Fruit fly (Drosophila melanogaster) whole organism, embryonic: Measurements from ENCODE around the gene CG3587.

ENCODE experiments used
- Ada2b ChIP-seq: fragments of 200-800 bp; sonication (Bioruptor generic); IDR thresholded peaks from 2 replicates; pipeline ENCODE4 v1.3.6; 2022; ENCODE audit warnings: missing biosample characterization, missing genetic modification characterization
- Adf1 ChIP-seq: fragments of 200-800 bp; sonication (Bioruptor generic); IDR thresholded peaks from 2 replicates; pipeline ENCODE4 v1.3.6; 2022; ENCODE audit warnings: missing biosample characterization, missing genetic modification characterization
- Atf3 ChIP-seq: fragments of 200-800 bp; sonication (Bioruptor generic); optimal IDR thresholded peaks from 3 replicates; lab custom pipeline; 2016; ENCODE audit warnings: missing biosample characterization, missing genetic modification characterization
- B-H1 ChIP-seq: fragments of 200-800 bp; sonication (Bioruptor generic); IDR thresholded peaks from 3 replicates; pipeline ENCODE4 v1.3.6; 2022; ENCODE audit warnings: missing biosample characterization, missing genetic modification characterization
- CG10979 ChIP-seq: fragments of 200-800 bp; sonication (Bioruptor generic); optimal IDR thresholded peaks from 2 replicates; lab custom pipeline; 2018; ENCODE audit warnings: missing biosample characterization, mild to moderate bottlenecking, missing genetic modification characterization, moderate library complexity
- CG11085 ChIP-seq: fragments of 200-800 bp; sonication (Bioruptor generic); IDR thresholded peaks from 2 replicates; pipeline ENCODE4 v1.3.6; 2022; ENCODE audit warnings: missing biosample characterization, missing genetic modification characterization
- CG12942 ChIP-seq: fragments of 200-800 bp; sonication (Bioruptor generic); optimal IDR thresholded peaks from 3 replicates; lab custom pipeline; 2016; ENCODE audit warnings: missing biosample characterization, missing genetic modification characterization
- CG15696 ChIP-seq: fragments of 200-800 bp; sonication (Bioruptor generic); optimal IDR thresholded peaks from 2 replicates; lab custom pipeline; 2019; ENCODE audit warnings: missing biosample characterization, mild to moderate bottlenecking, missing genetic modification characterization, moderate library complexity
- CG16815 ChIP-seq: fragments of 200-800 bp; sonication (Bioruptor generic); optimal IDR thresholded peaks from 3 replicates; lab custom pipeline; 2017; ENCODE audit warnings: missing biosample characterization, mild to moderate bottlenecking, missing genetic modification characterization
- CG16863 ChIP-seq: fragments of 200-800 bp; sonication (Bioruptor generic); optimal IDR thresholded peaks from 3 replicates; lab custom pipeline; 2016; ENCODE audit warnings: missing biosample characterization, missing genetic modification characterization
- CG17912 ChIP-seq: fragments of 200-800 bp; sonication (Bioruptor generic); optimal IDR thresholded peaks from 2 replicates; lab custom pipeline; 2018; ENCODE audit warnings: missing biosample characterization, mild to moderate bottlenecking, missing genetic modification characterization
- CG1792 ChIP-seq: fragments of 200-800 bp; sonication (Bioruptor generic); optimal IDR thresholded peaks from 2 replicates; lab custom pipeline; 2016; ENCODE audit warnings: missing biosample characterization, missing genetic modification characterization
- CG2889 ChIP-seq: fragments of 200-800 bp; sonication (Bioruptor generic); IDR thresholded peaks from 3 replicates; pipeline ENCODE4 v1.3.6; 2022; ENCODE audit warnings: missing biosample characterization, missing genetic modification characterization
- CG31365 ChIP-seq: fragments of 200-800 bp; sonication (Bioruptor generic); optimal IDR thresholded peaks from 2 replicates; lab custom pipeline; 2018; ENCODE audit warnings: missing biosample characterization, mild to moderate bottlenecking, missing genetic modification characterization
- CG32772 ChIP-seq: fragments of 200-800 bp; sonication (Bioruptor generic); IDR thresholded peaks from 2 replicates; pipeline ENCODE4 v1.3.6; 2022; ENCODE audit warnings: missing biosample characterization, missing genetic modification characterization
- CG3726 ChIP-seq: fragments of 200-800 bp; sonication (Bioruptor generic); IDR thresholded peaks from 3 replicates; pipeline ENCODE4, ENCODE4 v1.3.6; 2022; ENCODE audit warnings: missing biosample characterization, missing genetic modification characterization
- CG4328 ChIP-seq: fragments of 200-800 bp; sonication (Bioruptor generic); optimal IDR thresholded peaks from 3 replicates; lab custom pipeline; 2017; ENCODE audit warnings: missing biosample characterization, missing genetic modification reagents, missing genetic modification characterization
- CG8089 ChIP-seq: fragments of 200-800 bp; sonication (Bioruptor generic); optimal IDR thresholded peaks from 3 replicates; lab custom pipeline; 2016; ENCODE audit warnings: missing biosample characterization, missing genetic modification characterization
- CG9797 ChIP-seq: fragments of 200-800 bp; sonication (Bioruptor generic); optimal IDR thresholded peaks from 3 replicates; lab custom pipeline; 2018; ENCODE audit warnings: missing biosample characterization, mild to moderate bottlenecking, missing genetic modification characterization
- Dll ChIP-seq: fragments of 200-800 bp; sonication (Bioruptor generic); IDR thresholded peaks from 4 replicates; pipeline ENCODE4 v1.3.6; 2022; ENCODE audit warnings: missing biosample characterization, missing genetic modification characterization; ENCODE audit not compliant: partially characterized antibody
- ERR ChIP-seq: fragments of 200-800 bp; sonication (Bioruptor generic); optimal IDR thresholded peaks from 2 replicates; lab custom pipeline; 2016; ENCODE audit warnings: missing biosample characterization, missing genetic modification characterization
- Fer1 ChIP-seq: fragments of 200-800 bp; sonication (Bioruptor generic); optimal IDR thresholded peaks from 2 replicates; lab custom pipeline; 2017; ENCODE audit warnings: missing biosample characterization, mild to moderate bottlenecking, missing genetic modification characterization
- HLH4C ChIP-seq: fragments of 200-800 bp; sonication (Bioruptor generic); IDR thresholded peaks from 3 replicates; pipeline ENCODE4 v1.3.6; 2022; ENCODE audit warnings: missing biosample characterization, missing genetic modification characterization; ENCODE audit not compliant: partially characterized antibody
- HmgD ChIP-seq: fragments of 200-800 bp; sonication (Bioruptor generic); optimal IDR thresholded peaks from 3 replicates; lab custom pipeline; 2016; ENCODE audit warnings: missing biosample characterization, missing genetic modification characterization
- Meics ChIP-seq: fragments of 200-800 bp; sonication (Bioruptor generic); optimal IDR thresholded peaks from 2 replicates; lab custom pipeline; 2017; ENCODE audit warnings: missing biosample characterization, mild to moderate bottlenecking, missing genetic modification characterization
- Nf-YA ChIP-seq: fragments of 200-800 bp; sonication (Bioruptor generic); IDR thresholded peaks from 2 replicates; pipeline ENCODE4 v1.3.6; 2022; ENCODE audit warnings: missing biosample characterization, missing genetic modification characterization
- Poxn ChIP-seq: fragments of 200-800 bp; sonication (Bioruptor generic); IDR thresholded peaks from 2 replicates; pipeline ENCODE4 v1.3.6; 2022; ENCODE audit warnings: missing biosample characterization, missing genetic modification characterization
- bbx ChIP-seq: fragments of 200-800 bp; sonication (Bioruptor generic); IDR thresholded peaks from 2 replicates; pipeline ENCODE4 v1.3.6; 2022; ENCODE audit warnings: missing biosample characterization, missing genetic modification characterization; ENCODE audit not compliant: partially characterized antibody
- da ChIP-seq: fragments of 200-800 bp; sonication (Bioruptor generic); optimal IDR thresholded peaks from 2 replicates; lab custom pipeline; 2016; ENCODE audit warnings: missing biosample characterization, missing genetic modification characterization
- ems ChIP-seq: fragments of 200-800 bp; sonication (Bioruptor generic); optimal IDR thresholded peaks from 3 replicates; lab custom pipeline; 2016; ENCODE audit warnings: missing biosample characterization, missing genetic modification characterization
- gt ChIP-seq: fragments of 200-800 bp; sonication (Bioruptor generic); IDR thresholded peaks from 2 replicates; pipeline ENCODE4 v1.3.6; 2022; ENCODE audit warnings: missing biosample characterization, missing genetic modification characterization
- her ChIP-seq: fragments of 200-800 bp; sonication (Bioruptor generic); optimal IDR thresholded peaks from 2 replicates; lab custom pipeline; 2016; ENCODE audit warnings: missing biosample characterization, missing genetic modification characterization
- insv ChIP-seq, 2 experiments: fragments of 200-800 bp; sonication (Bioruptor generic); optimal IDR thresholded peaks; 3 replicates each; lab custom pipeline; 2016 to 2018; ENCODE audit warnings: missing biosample characterization in 2 of 2, missing genetic modification characterization in 2 of 2
- inv ChIP-seq: fragments of 200-800 bp; sonication (Bioruptor generic); IDR thresholded peaks from 2 replicates; pipeline ENCODE4 v1.3.6; 2022; ENCODE audit warnings: missing biosample characterization, missing genetic modification characterization; ENCODE audit not compliant: partially characterized antibody
- kay ChIP-seq: fragments of 200-800 bp; sonication (Bioruptor generic); optimal IDR thresholded peaks from 2 replicates; lab custom pipeline; 2016; ENCODE audit warnings: missing biosample characterization, missing genetic modification characterization
- knrl ChIP-seq: fragments of 200-800 bp; sonication (Bioruptor generic); IDR thresholded peaks from 3 replicates; pipeline ENCODE4 v1.3.6; 2022; ENCODE audit warnings: missing biosample characterization, missing genetic modification characterization; ENCODE audit not compliant: partially characterized antibody
- lbe ChIP-seq: fragments of 200-800 bp; sonication (Bioruptor generic); optimal IDR thresholded peaks from 2 replicates; lab custom pipeline; 2016; ENCODE audit warnings: missing biosample characterization, mild to moderate bottlenecking, missing genetic modification characterization
- luna ChIP-seq: fragments of 200-800 bp; sonication (Bioruptor generic); optimal IDR thresholded peaks from 2 replicates; lab custom pipeline; 2016; ENCODE audit warnings: missing biosample characterization, missing genetic modification characterization
- nau ChIP-seq: fragments of 200-800 bp; sonication (Bioruptor generic); optimal IDR thresholded peaks from 3 replicates; lab custom pipeline; 2017; ENCODE audit warnings: missing biosample characterization, mild to moderate bottlenecking, missing genetic modification characterization, missing genetic modification reagents
- nmo ChIP-seq: fragments of 200-800 bp; sonication (Bioruptor generic); optimal IDR thresholded peaks from 2 replicates; lab custom pipeline; 2018; ENCODE audit warnings: missing biosample characterization, mild to moderate bottlenecking, missing genetic modification characterization, moderate library complexity
- prd ChIP-seq, 3 experiments: fragments of >200 bp in 2 of 3; fragments of 200-800 bp in 1 of 3; sonication (Bioruptor generic) in 1 of 3; optimal IDR thresholded peaks in 2 of 3; IDR thresholded peaks in 1 of 3; 2 replicates in 2 of 3; 3 replicates in 1 of 3; pipeline versions ENCODE4 v1.3.6 to Lab custom; 2017 to 2022; ENCODE audit warnings: missing biosample characterization in 1 of 3, missing genetic modification characterization in 1 of 3
- schlank ChIP-seq: fragments of 200-800 bp; sonication (Bioruptor generic); optimal IDR thresholded peaks from 2 replicates; lab custom pipeline; 2018; ENCODE audit warnings: missing biosample characterization, mild to moderate bottlenecking, missing genetic modification characterization
- sens ChIP-seq: fragments of 200-800 bp; sonication (Bioruptor generic); peaks from one replicate; lab custom pipeline; 2016; ENCODE audit warnings: missing biosample characterization, missing genetic modification characterization
- sug ChIP-seq: fragments of 200-800 bp; optimal IDR thresholded peaks from 2 replicates; lab custom pipeline; 2019; ENCODE audit warnings: missing biosample characterization, mild to moderate bottlenecking, missing genetic modification characterization, moderate library complexity
- trem ChIP-seq: fragments of 200-800 bp; optimal IDR thresholded peaks from 3 replicates; lab custom pipeline; 2019; ENCODE audit warnings: missing biosample characterization, mild to moderate bottlenecking, missing genetic modification characterization, moderate library complexity
- trh ChIP-seq: fragments of 200-800 bp; sonication (Bioruptor generic); optimal IDR thresholded peaks from 2 replicates; lab custom pipeline; 2016; ENCODE audit warnings: missing biosample characterization, missing genetic modification characterization
- twi ChIP-seq: fragments of 200-800 bp; optimal IDR thresholded peaks from 2 replicates; lab custom pipeline; 2019; ENCODE audit warnings: missing biosample characterization, mild to moderate bottlenecking, missing genetic modification characterization, moderate library complexity
- usp ChIP-seq: fragments of >200 bp; optimal IDR thresholded peaks from 2 replicates; lab custom pipeline; 2017; ENCODE audit warnings: missing biosample characterization, missing genetic modification characterization
- vnd ChIP-seq: fragments of 200-800 bp; sonication (Bioruptor generic); IDR thresholded peaks from 3 replicates; pipeline ENCODE4 v1.3.6; 2022; ENCODE audit warnings: missing biosample characterization, missing genetic modification characterization; ENCODE audit not compliant: partially characterized antibody
- wek ChIP-seq: fragments of 200-800 bp; sonication (Bioruptor generic); optimal IDR thresholded peaks from 3 replicates; lab custom pipeline; 2018; ENCODE audit warnings: missing biosample characterization, mild to moderate bottlenecking, missing genetic modification characterization, moderate library complexity

CG3587 gene

dm6 chrX:1907727-1908264 is 32.3 kb upstream of the CG3587 start, which contains the start of gene mip130 (continued):
- peak in 1 of 2 experiments; percentile 14 for TF ChIP-seq insv (GFP tag; optimal IDR thresholded peaks at IDR 0.05; lab: Kevin White, UChicago)
- no peak for TF ChIP-seq CG1792 (GFP tag; lab: Kevin White, UChicago)
- no peak for TF ChIP-seq CG2889 (GFP tag; lab: Robert Waterston, UW)
- no peak for TF ChIP-seq lbe (GFP tag; lab: Kevin White, UChicago)
- TF ChIP-seq knrl (GFP tag; lab: Robert Waterston, UW), result peak; percentile 74; the same call in 2 of the 3 replicates
- TF ChIP-seq HmgD, result no peak
- TF ChIP-seq CG12942, result no peak
- no peak for TF ChIP-seq Adf1 (GFP tag; lab: Robert Waterston, UW)
- TF ChIP-seq CG17912, result no peak
- TF ChIP-seq Ada2b (GFP tag; lab: Robert Waterston, UW), result no peak
- no peak for TF ChIP-seq CG3726
- peak; percentile 65; the same call in 1 of the 2 replicates for TF ChIP-seq inv (GFP tag; lab: Robert Waterston, UW)
- no peak for TF ChIP-seq CG4328
- TF ChIP-seq CG16815, result no peak
- no peak for TF ChIP-seq CG9797 (GFP tag; lab: Kevin White, UChicago)
- TF ChIP-seq Fer1 (GFP tag; lab: Kevin White, UChicago), result peak; percentile 63
- no peak for TF ChIP-seq usp
- no peak for TF ChIP-seq Atf3 (GFP tag; lab: Kevin White, UChicago)
- no peak for TF ChIP-seq Nf-YA (GFP tag; lab: Robert Waterston, UW)
- peak; percentile 16 for TF ChIP-seq ERR (GFP tag; lab: Kevin White, UChicago)
- TF ChIP-seq CG10979 (tag; lab: Kevin White, UChicago), result peak; percentile 36
- peak; percentile 88 for TF ChIP-seq sens (GFP tag; lab: Kevin White, UChicago)
- peak; percentile 67; the same call in 2 of the 3 replicates for TF ChIP-seq vnd (GFP tag; lab: Robert Waterston, UW)
- TF ChIP-seq Dll (GFP tag; lab: Robert Waterston, UW), result peak; percentile 82; the same call in 3 of the 4 replicates
- TF ChIP-seq bbx, result peak; percentile 53; the same call in 1 of the 2 replicates
- no peak for TF ChIP-seq wek (GFP tag; lab: Kevin White, UChicago)
- TF ChIP-seq HLH4C (GFP tag; lab: Robert Waterston, UW), result peak; percentile 59; the same call in 2 of the 3 replicates
- TF ChIP-seq prd (optimal IDR thresholded peaks at IDR 0.05; lab: Kevin White, UChicago), result no peak
- peak; percentile 40; the same call in 1 of the 3 replicates for TF ChIP-seq prd (GFP tag; IDR thresholded peaks at IDR 0.05; lab: Robert Waterston, UW)
- TF ChIP-seq twi (tag; lab: Kevin White, UChicago), result peak; percentile 4
- no peak for TF ChIP-seq CG31365 (tag; lab: Kevin White, UChicago)
- peak; percentile 5; the same call in 1 of the 2 replicates for TF ChIP-seq CG32772
- TF ChIP-seq sug (tag; lab: Kevin White, UChicago), result peak; percentile 49
- TF ChIP-seq trh, result no peak
- peak; percentile 98 for TF ChIP-seq trem (tag; lab: Kevin White, UChicago)
- no peak for TF ChIP-seq CG16863 (GFP tag; lab: Kevin White, UChicago)
- TF ChIP-seq luna (GFP tag; lab: Kevin White, UChicago), result no peak
- TF ChIP-seq CG15696 (tag; lab: Kevin White, UChicago), result peak; percentile 40
- TF ChIP-seq B-H1 (GFP tag; lab: Robert Waterston, UW), result no peak
- TF ChIP-seq schlank, result no peak
- TF ChIP-seq her (GFP tag; lab: Kevin White, UChicago), result no peak
- TF ChIP-seq nmo, result peak; percentile 66
- no peak for TF ChIP-seq da (GFP tag; lab: Kevin White, UChicago)
- peak; percentile 25 for TF ChIP-seq ems (GFP tag; lab: Kevin White, UChicago)
- TF ChIP-seq nau (GFP tag; lab: Kevin White, UChicago), result no peak
- TF ChIP-seq CG8089, result no peak
- no peak for TF ChIP-seq kay (GFP tag; lab: Kevin White, UChicago)
- no peak for TF ChIP-seq gt
- TF ChIP-seq CG11085, result no peak
- TF ChIP-seq Meics, result peak; percentile 57
- TF ChIP-seq Poxn (GFP tag; lab: Robert Waterston, UW), result no peak
